Worm (Caenorhabditis elegans) whole organism, L1 larva: ENCODE results near the gene fbxa-19.

Source experiments
- ces-1 ChIP-seq: fragments of 150-350 bp; optimal IDR thresholded peaks from 2 replicates; lab custom pipeline; 2014; ENCODE audit warnings: missing biosample characterization, missing genetic modification reagents, missing genetic modification characterization
- fkh-10 ChIP-seq: sonication (generic microtip); optimal IDR thresholded peaks from 2 replicates; lab custom pipeline; 2017; ENCODE audit warnings: missing biosample characterization, missing genetic modification reagents, missing genetic modification characterization
- irx-1 ChIP-seq: sonication (generic microtip); optimal IDR thresholded peaks from 2 replicates; lab custom pipeline; 2016; ENCODE audit warnings: missing genetic modification characterization, missing compliant biosample characterization
- lin-13 ChIP-seq: fragments of 150-350 bp; optimal IDR thresholded peaks from 2 replicates; lab custom pipeline; 2014; ENCODE audit warnings: missing biosample characterization, missing genetic modification reagents, missing genetic modification characterization
- lin-15B ChIP-seq: fragments of 150-350 bp; sonication (generic microtip); optimal IDR thresholded peaks from 3 replicates; lab custom pipeline; 2014; ENCODE audit warnings: missing biosample characterization, missing genetic modification characterization
- pqm-1 ChIP-seq: sonication (generic microtip); optimal IDR thresholded peaks from 3 replicates; lab custom pipeline; 2017; ENCODE audit warnings: missing biosample characterization, missing genetic modification characterization
- snpc-4 ChIP-seq: fragments of 150-350 bp; optimal IDR thresholded peaks from 2 replicates; lab custom pipeline; 2014; ENCODE audit warnings: missing biosample characterization, missing genetic modification characterization
- snu-23 ChIP-seq: sonication (generic microtip); optimal IDR thresholded peaks from 2 replicates; lab custom pipeline; 2016; ENCODE audit warnings: missing genetic modification characterization, missing compliant biosample characterization
- unc-62 ChIP-seq: fragments of 150-350 bp; optimal IDR thresholded peaks from 2 replicates; lab custom pipeline; 2014; ENCODE audit warnings: missing biosample characterization, missing genetic modification reagents, missing genetic modification characterization
- unc-86 ChIP-seq: sonication (generic microtip); optimal IDR thresholded peaks from 2 replicates; lab custom pipeline; 2016; ENCODE audit warnings: missing genetic modification characterization, missing compliant biosample characterization
- zag-1 ChIP-seq: fragments of 150-350 bp; optimal IDR thresholded peaks from 2 replicates; lab custom pipeline; 2014; ENCODE audit warnings: missing biosample characterization, missing genetic modification characterization

- TF ChIP-seq zag-1 (tag; lab: Kevin White, UChicago) (no peak), lin-13 (GFP tag; lab: Kevin White, UChicago) (no peak), snpc-4 (tag; lab: Kevin White, UChicago) (no peak), pqm-1 (no peak), snu-23 (GFP tag; lab: Kevin White, UChicago) (no peak), irx-1 (tag; lab: Kevin White, UChicago) (no peak), fkh-10 (GFP tag; lab: Kevin White, UChicago) (no peak), unc-86 (tag; lab: Kevin White, UChicago) (no peak), unc-62 (GFP tag; lab: Kevin White, UChicago) (no peak), lin-15B (no peak), ces-1 (no peak)
These were observed 7.9 kb upstream of the fbxa-19 start for ce11 chrIII:1307333-1307732.
